Fruit fly (Drosophila melanogaster): ENCODE measurements around the gene Eig71Eb.

The Eig71Eb gene

dm6 chr3L:15690711-15691591, 41.2 kb downstream of the Eig71Eb start (continued):
- peak; percentile 32 for TF ChIP-seq CG2875 (GFP tag; optimal IDR thresholded peaks at IDR 0.05)
- peak; percentile 54 for TF ChIP-seq PHDP (tag; optimal IDR thresholded peaks at IDR 0.05)
- TF ChIP-seq fd3F (GFP tag; optimal IDR thresholded peaks at IDR 0.05) = no peak
- TF ChIP-seq CG2712 (tag; optimal IDR thresholded peaks at IDR 0.05) = peak; percentile 64
- no peak for TF ChIP-seq slp2 (GFP tag; optimal IDR thresholded peaks at IDR 0.05)
- TF ChIP-seq dmrt11E (tag; optimal IDR thresholded peaks at IDR 0.05) = peak; percentile 54
- TF ChIP-seq ase (GFP tag; IDR thresholded peaks at IDR 0.05) = no peak
- no peak for TF ChIP-seq Bgb (GFP tag; IDR thresholded peaks at IDR 0.05; ENCODE audit: partially characterized antibody)
- no peak for TF ChIP-seq Hey (tag; optimal IDR thresholded peaks at IDR 0.05)
- TF ChIP-seq ab (GFP tag; optimal IDR thresholded peaks at IDR 0.05) = no peak
- no peak for TF ChIP-seq ara (GFP tag; IDR thresholded peaks at IDR 0.05)
- TF ChIP-seq emc (GFP tag; optimal IDR thresholded peaks at IDR 0.05) = no peak
- peak; percentile 49 for TF ChIP-seq nmo (GFP tag; optimal IDR thresholded peaks at IDR 0.05)
- no peak for TF ChIP-seq CkIIα-i1 (GFP tag; IDR thresholded peaks at IDR 0.05)
- TF ChIP-seq CG2678 (tag; optimal IDR thresholded peaks at IDR 0.05) = peak; percentile 77
- TF ChIP-seq CG9817 (tag; optimal IDR thresholded peaks at IDR 0.05) = no peak
- no peak for TF ChIP-seq Ssrp (tag; optimal IDR thresholded peaks at IDR 0.05)
- TF ChIP-seq hb (GFP tag; IDR thresholded peaks at IDR 0.05; ENCODE audit: partially characterized antibody) = no peak
- TF ChIP-seq CG7786 (GFP tag; optimal IDR thresholded peaks at IDR 0.05) = no peak
- no peak for TF ChIP-seq CG11723 (GFP tag; optimal IDR thresholded peaks at IDR 0.05)
- no peak for TF ChIP-seq ro (GFP tag; IDR thresholded peaks at IDR 0.05)
- TF ChIP-seq Hmr (GFP tag; optimal IDR thresholded peaks at IDR 0.05) = peak; percentile 52
- TF ChIP-seq E2f1 (GFP tag; IDR thresholded peaks at IDR 0.05) = no peak
- TF ChIP-seq CG3838 (GFP tag; optimal IDR thresholded peaks at IDR 0.05) = no peak
- peak; percentile 52 for TF ChIP-seq salm (tag; optimal IDR thresholded peaks at IDR 0.05)
- no peak for TF ChIP-seq tio (GFP tag; optimal IDR thresholded peaks at IDR 0.05)
- TF ChIP-seq h (optimal IDR thresholded peaks at IDR 0.05) = no peak
- TF ChIP-seq nau (GFP tag; optimal IDR thresholded peaks at IDR 0.05) = peak; percentile 12
- no peak for TF ChIP-seq tup (GFP tag; optimal IDR thresholded peaks at IDR 0.05)
- TF ChIP-seq nerfin-2 (GFP tag; IDR thresholded peaks at IDR 0.05; ENCODE audit: partially characterized antibody) = no peak
- TF ChIP-seq BEAF-32 (GFP tag; optimal IDR thresholded peaks at IDR 0.05) = no peak
- TF ChIP-seq CG11456 (GFP tag; IDR thresholded peaks at IDR 0.05) = no peak
- no peak for TF ChIP-seq ssp (GFP tag; IDR thresholded peaks at IDR 0.05)
- TF ChIP-seq twi (tag; optimal IDR thresholded peaks at IDR 0.05) = peak; percentile 24
- TF ChIP-seq az2 (GFP tag; optimal IDR thresholded peaks at IDR 0.05) = no peak
- no peak for TF ChIP-seq CG17568 (GFP tag; optimal IDR thresholded peaks at IDR 0.05)
- TF ChIP-seq CG8281 (tag; optimal IDR thresholded peaks at IDR 0.05) = no peak
- no peak for TF ChIP-seq Adf1 (GFP tag; IDR thresholded peaks at IDR 0.05)
- no peak for TF ChIP-seq CG7372 (GFP tag; IDR thresholded peaks at IDR 0.05)
- no peak for TF ChIP-seq Jarid2 (GFP tag; optimal IDR thresholded peaks at IDR 0.05)
- no peak for TF ChIP-seq Bdp1 (GFP tag; optimal IDR thresholded peaks at IDR 0.05)
- no peak for TF ChIP-seq CG34422 (GFP tag; IDR thresholded peaks at IDR 0.05)
- no peak for TF ChIP-seq psq (GFP tag; optimal IDR thresholded peaks at IDR 0.05)
- TF ChIP-seq Lhr (GFP tag; optimal IDR thresholded peaks at IDR 0.05) = no peak
- no peak for TF ChIP-seq CG14860 (GFP tag; IDR thresholded peaks at IDR 0.05; ENCODE audit: partially characterized antibody)
- no peak for TF ChIP-seq MESR4 (GFP tag; optimal IDR thresholded peaks at IDR 0.05)
- no peak for TF ChIP-seq ftz-f1 (GFP tag; optimal IDR thresholded peaks at IDR 0.05)
- no peak for TF ChIP-seq H2.0 (GFP tag; IDR thresholded peaks at IDR 0.05)
- TF ChIP-seq B-H1 (GFP tag; IDR thresholded peaks at IDR 0.05) = no peak

All from whole organism, embryonic.